Worm (Caenorhabditis elegans): ENCODE results near the gene mlc-4.

- no peak for TF ChIP-seq ama-1 (optimal IDR thresholded peaks at IDR 0.05)
- TF ChIP-seq nhr-10 (tag; optimal IDR thresholded peaks at IDR 0.05), result no peak
- no peak for TF ChIP-seq nhr-11 (tag; optimal IDR thresholded peaks at IDR 0.05)
- no peak for TF ChIP-seq sma-3 (GFP tag; optimal IDR thresholded peaks at IDR 0.05)
- TF ChIP-seq lin-39 (tag; optimal IDR thresholded peaks at IDR 0.05), result no peak
- TF ChIP-seq egl-27 (tag; optimal IDR thresholded peaks at IDR 0.05), result no peak
Observed at ce11 chrIII:3400444-3400843, 6.9 kb upstream of the mlc-4 start.

Data from whole organism, L2 larva.